Worm (Caenorhabditis elegans) whole organism, late embryonic: Measurements from ENCODE around the gene F16G10.14.

Experiments used
- ceh-31 ChIP-seq: sonication (generic microtip); optimal IDR thresholded peaks from 2 replicates; lab custom pipeline; 2016; ENCODE audit warnings: missing genetic modification characterization, missing compliant biosample characterization
- fax-1 ChIP-seq: sonication (generic microtip); optimal IDR thresholded peaks from 2 replicates; lab custom pipeline; 2016; ENCODE audit warnings: missing genotype, missing genetic modification characterization, missing compliant biosample characterization
- hlh-6 ChIP-seq: sonication (generic microtip); optimal IDR thresholded peaks from 2 replicates; lab custom pipeline; 2016; ENCODE audit warnings: missing genotype, missing genetic modification characterization, missing compliant biosample characterization
- nhr-232 ChIP-seq: sonication (generic microtip); optimal IDR thresholded peaks from 2 replicates; lab custom pipeline; 2016; ENCODE audit warnings: missing genetic modification characterization, missing compliant biosample characterization
- pqm-1 ChIP-seq: sonication (generic microtip); optimal IDR thresholded peaks from 2 replicates; lab custom pipeline; 2016; ENCODE audit warnings: missing genetic modification characterization, missing compliant biosample characterization

DNA sequence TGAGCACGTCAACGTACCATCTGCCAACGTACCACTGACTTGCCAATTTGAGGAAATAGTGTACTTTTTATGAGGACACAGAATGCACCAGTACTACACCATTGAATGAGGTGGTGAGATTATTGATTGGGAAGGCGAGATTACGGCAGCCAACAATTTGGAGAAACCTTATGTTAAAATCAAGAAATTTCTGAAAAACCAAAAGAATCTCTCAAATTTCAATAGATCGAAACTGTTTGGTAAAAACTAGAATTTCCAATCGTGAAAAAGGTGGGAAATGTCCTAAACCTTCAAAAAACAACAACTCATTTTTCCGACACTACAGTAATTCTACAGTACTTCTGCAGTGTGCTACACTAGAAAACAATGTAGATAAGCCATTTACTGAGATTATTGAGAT lies 33.2 kb upstream of the F16G10.14 start, which contains the start of gene ceh-86:
- TF ChIP-seq hlh-6 (tag; lab: Kevin White, UChicago): no peak
- no peak for TF ChIP-seq fax-1
- TF ChIP-seq nhr-232 (tag; lab: Kevin White, UChicago): no peak
- no peak for TF ChIP-seq ceh-31 (tag; lab: Kevin White, UChicago)
- TF ChIP-seq pqm-1 (tag; lab: Kevin White, UChicago): no peak
